Worm (Caenorhabditis elegans): ENCODE data around the gene lsm-5.

Gene lsm-5

DNA sequence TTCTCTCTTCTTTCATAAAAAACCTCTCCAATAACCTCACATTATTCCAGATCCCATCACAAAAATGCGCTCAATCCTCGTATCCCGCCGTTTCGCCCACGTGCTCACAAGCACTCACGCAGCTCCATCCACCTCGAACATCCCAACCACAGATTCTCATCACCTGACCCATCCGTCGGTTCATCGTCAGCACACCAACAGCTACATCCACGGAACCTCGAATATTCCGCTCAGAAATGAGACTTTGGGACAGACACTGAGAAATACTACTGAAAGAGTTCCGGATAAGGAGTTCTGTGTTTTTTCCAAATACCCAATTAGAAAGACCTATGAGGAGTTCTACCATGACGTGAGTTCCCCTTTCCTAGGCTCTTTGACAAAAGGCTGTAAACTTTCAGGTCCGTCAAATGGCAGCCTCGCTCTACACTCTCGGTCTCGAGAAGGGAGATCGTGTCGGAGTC lies 2.8 kb upstream of the lsm-5 start, which contains the start of gene acs-2:
acs-2 (plus strand) TSS at position 51 of the 461 bp plus-strand sequence.
- TF ChIP-seq hsf-1 (GFP tag; IDR thresholded peaks at IDR 0.05) (peak; percentile 32; the same call in 1 of the 2 replicates), ama-1 (optimal IDR thresholded peaks at IDR 0.05) (peak; percentile 85), ama-1 (GFP tag; optimal IDR thresholded peaks at IDR 0.05) (no peak), sea-2 (GFP tag; IDR thresholded peaks at IDR 0.05) (no peak)

DNA sequence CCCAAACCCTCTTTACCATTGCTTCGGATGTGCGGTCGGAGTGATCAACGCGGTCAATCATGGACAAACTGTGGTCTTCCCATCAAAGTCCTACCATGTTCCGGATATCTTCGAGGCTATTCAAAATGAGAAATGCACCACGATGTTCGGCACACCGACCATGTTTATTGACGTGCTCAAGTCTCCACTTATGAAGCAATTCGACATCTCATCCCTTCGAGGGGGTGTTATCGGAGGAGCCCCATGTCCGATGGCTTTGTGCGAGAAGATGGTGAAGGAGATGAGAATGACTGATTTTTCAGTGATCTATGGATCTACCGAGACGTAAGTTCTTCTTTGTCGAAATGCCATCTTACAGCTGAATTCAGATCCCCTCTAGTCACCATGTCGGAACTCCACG lies 1.8 kb upstream of the lsm-5 start:
- TF ChIP-seq F57A8.1 (GFP tag; optimal IDR thresholded peaks at IDR 0.05) (no peak), ama-1 (optimal IDR thresholded peaks at IDR 0.05) (peak; percentile 42), ama-1 (GFP tag; optimal IDR thresholded peaks at IDR 0.05) (no peak), hlh-26 (GFP tag; conservative IDR thresholded peaks at IDR 0.05) (no peak), madf-8 (GFP tag; conservative IDR thresholded peaks at IDR 0.05) (no peak), atf-7 (tag; optimal IDR thresholded peaks at IDR 0.05) (no peak), Y56A3A.18 (GFP tag; IDR thresholded peaks at IDR 0.05) (no peak), snpc-3.4 (tag; optimal IDR thresholded peaks at IDR 0.05) (no peak), mes-4 (tag; optimal IDR thresholded peaks at IDR 0.05) (no peak)

DNA sequence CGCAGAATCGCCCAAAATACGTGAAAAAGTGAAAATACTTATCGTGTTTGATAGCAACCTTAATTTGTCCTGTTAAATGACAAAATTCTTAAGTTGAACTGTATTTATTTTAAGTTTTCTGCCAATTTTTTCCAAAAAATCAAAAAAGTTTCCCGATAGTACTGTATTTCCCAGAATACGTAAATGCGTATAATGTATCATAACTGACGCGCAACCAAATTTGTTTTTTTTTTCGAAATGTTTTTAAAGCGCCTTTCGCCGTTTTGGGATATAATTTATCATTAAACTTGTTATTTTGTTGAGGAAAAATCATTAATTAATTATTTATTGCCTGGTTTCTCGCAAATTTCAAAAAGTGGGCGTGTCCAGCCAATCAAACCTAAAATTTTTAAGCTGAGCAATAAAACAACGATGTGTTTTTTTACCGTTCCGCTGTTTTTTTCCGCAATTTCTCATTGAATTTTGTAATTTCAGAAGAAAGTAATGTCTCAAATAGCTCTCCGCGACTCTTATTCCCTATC lies 886 bp downstream of the lsm-5 start, which contains the start of gene fbxa-95:
fbxa-95 (plus strand) TSS at position 471 of the 521 bp plus-strand sequence.
- TF ChIP-seq Y95B8A.8 (GFP tag; IDR thresholded peaks at IDR 0.05) (no peak), athp-1 (tag; optimal IDR thresholded peaks at IDR 0.05) (peak; percentile 64), B0019.2 (GFP tag; conservative IDR thresholded peaks at IDR 0.05) (no peak), tbp1 (GFP tag; optimal IDR thresholded peaks at IDR 0.05) (no peak), C06A6.2 (GFP tag; conservative IDR thresholded peaks at IDR 0.05) (no peak), nfyb-1 (GFP tag; IDR thresholded peaks at IDR 0.05) (no peak), ztf-22 (GFP tag; optimal IDR thresholded peaks at IDR 0.05) (no peak), him-1 (tag; optimal IDR thresholded peaks at IDR 0.05) (peak; percentile 31), ceh-27 (GFP tag; optimal IDR thresholded peaks at IDR 0.05) (no peak), ceh-79 (tag; optimal IDR thresholded peaks at IDR 0.05) (no peak), tbx-9 (tag; optimal IDR thresholded peaks at IDR 0.05; ENCODE audit: borderline replicate concordance) (no peak), nhr-80 (tag; optimal IDR thresholded peaks at IDR 0.05) (no peak), ztf-18 (tag; optimal IDR thresholded peaks at IDR 0.05) (no peak), gei-17 (GFP tag; optimal IDR thresholded peaks at IDR 0.05) (no peak), hrde-1 (tag; optimal IDR thresholded peaks at IDR 0.05; ENCODE audit: borderline replicate concordance) (no peak), rec-8 (tag; optimal IDR thresholded peaks at IDR 0.05) (no peak), C17E4.6 (GFP tag; IDR thresholded peaks at IDR 0.05) (no peak), F23B12.7 (tag; optimal IDR thresholded peaks at IDR 0.05; ENCODE audit: insufficient read depth) (no peak), dpl-1 (GFP tag; optimal IDR thresholded peaks at IDR 0.05) (no peak), lin-40 (tag; optimal IDR thresholded peaks at IDR 0.05) (no peak), ceh-91 (GFP tag; IDR thresholded peaks at IDR 0.05) (no peak), madf-3 (GFP tag; IDR thresholded peaks at IDR 0.05) (no peak), chd-7 (tag; optimal IDR thresholded peaks at IDR 0.05) (no peak), lsl-1 (GFP tag; optimal IDR thresholded peaks at IDR 0.05) (peak; percentile 62), ekl-4 (GFP tag; IDR thresholded peaks at IDR 0.05) (no peak), pha-4 (tag; optimal IDR thresholded peaks at IDR 0.05) (no peak), hmg-1.2 (GFP tag; IDR thresholded peaks at IDR 0.05) (no peak)

Data from whole organism, young adult.